Fruit fly (Drosophila melanogaster) whole organism, embryonic: Measurements from ENCODE around the gene Set2.

ENCODE experiments used
- Ada2b ChIP-seq: fragments of 200-800 bp; sonication (Bioruptor generic); IDR thresholded peaks from 2 replicates; pipeline ENCODE4 v1.3.6; 2022; ENCODE audit warnings: missing biosample characterization, missing genetic modification characterization
- Antp ChIP-seq: fragments of 200-800 bp; sonication (Bioruptor generic); optimal IDR thresholded peaks from 3 replicates; lab custom pipeline; 2016; ENCODE audit warnings: missing biosample characterization, missing genetic modification characterization
- Asciz ChIP-seq: fragments of 200-800 bp; sonication (Bioruptor generic); optimal IDR thresholded peaks from 2 replicates; lab custom pipeline; 2017; ENCODE audit warnings: missing biosample characterization, mild to moderate bottlenecking, missing genetic modification characterization, missing genetic modification reagents
- BtbVII ChIP-seq: fragments of 200-800 bp; sonication (Bioruptor generic); optimal IDR thresholded peaks from 3 replicates; lab custom pipeline; 2017; ENCODE audit warnings: missing biosample characterization, mild to moderate bottlenecking, missing genetic modification characterization
- C15 ChIP-seq: fragments of 200-800 bp; sonication (Bioruptor generic); IDR thresholded peaks from 3 replicates; pipeline ENCODE4 v1.3.6; 2022; ENCODE audit warnings: missing biosample characterization, missing genetic modification characterization
- CG10274 ChIP-seq: fragments of 200-800 bp; sonication (Bioruptor generic); optimal IDR thresholded peaks from 3 replicates; lab custom pipeline; 2017; ENCODE audit warnings: missing biosample characterization, mild to moderate bottlenecking, missing genetic modification characterization
- CG10543 ChIP-seq: fragments of 200-800 bp; sonication (Bioruptor generic); optimal IDR thresholded peaks from 3 replicates; lab custom pipeline; 2017; ENCODE audit warnings: missing biosample characterization, mild to moderate bottlenecking, missing genetic modification characterization, moderate library complexity
- CG12391 ChIP-seq: fragments of 200-800 bp; sonication (Bioruptor generic); optimal IDR thresholded peaks from 3 replicates; lab custom pipeline; 2018; ENCODE audit warnings: missing biosample characterization, mild to moderate bottlenecking, missing genetic modification characterization, moderate library complexity
- CG14667 ChIP-seq: fragments of 200-800 bp; sonication (Bioruptor generic); IDR thresholded peaks from 2 replicates; pipeline ENCODE4 v1.3.6; 2022; ENCODE audit warnings: missing biosample characterization, missing genetic modification characterization
- CG15011 ChIP-seq: fragments of 200-800 bp; sonication (Bioruptor generic); optimal IDR thresholded peaks from 3 replicates; lab custom pipeline; 2018; ENCODE audit warnings: missing biosample characterization, mild to moderate bottlenecking, missing genetic modification characterization
- CG1832 ChIP-seq: fragments of 200-800 bp; sonication (Bioruptor generic); optimal IDR thresholded peaks from 2 replicates; lab custom pipeline; 2017; ENCODE audit warnings: missing biosample characterization, mild to moderate bottlenecking, missing genetic modification characterization, inconsistent platforms
- CG18599 ChIP-seq: fragments of 200-800 bp; sonication (Bioruptor generic); optimal IDR thresholded peaks from 3 replicates; lab custom pipeline; 2017; ENCODE audit warnings: missing biosample characterization, missing genetic modification characterization, mild to moderate bottlenecking, moderate library complexity, missing genetic modification reagents
- CG18764 ChIP-seq: fragments of 200-800 bp; sonication (Bioruptor generic); optimal IDR thresholded peaks from 3 replicates; lab custom pipeline; 2016; ENCODE audit warnings: missing biosample characterization, missing genetic modification characterization
- CG31224 ChIP-seq: fragments of 200-800 bp; sonication (Bioruptor generic); IDR thresholded peaks from 2 replicates; pipeline ENCODE4 v1.3.6; 2022; ENCODE audit warnings: missing biosample characterization, missing genetic modification characterization
- CG3281 ChIP-seq: fragments of 200-800 bp; sonication (Bioruptor generic); optimal IDR thresholded peaks from 3 replicates; lab custom pipeline; 2017; ENCODE audit warnings: missing biosample characterization, mild to moderate bottlenecking, missing genetic modification characterization
- CG42726 ChIP-seq: fragments of 200-800 bp; sonication (Bioruptor generic); IDR thresholded peaks from 2 replicates; pipeline ENCODE4 v1.3.6; 2022; ENCODE audit warnings: missing biosample characterization, missing genetic modification characterization; ENCODE audit not compliant: partially characterized antibody
- CG5180 ChIP-seq: fragments of 200-800 bp; sonication (Bioruptor generic); optimal IDR thresholded peaks from 3 replicates; lab custom pipeline; 2017; ENCODE audit warnings: missing biosample characterization, missing genetic modification characterization, mild to moderate bottlenecking, moderate library complexity, missing genetic modification reagents
- CG6654 ChIP-seq: fragments of 200-800 bp; sonication (Bioruptor generic); optimal IDR thresholded peaks from 2 replicates; lab custom pipeline; 2017; ENCODE audit warnings: missing biosample characterization, mild to moderate bottlenecking, missing genetic modification characterization
- CG8478 ChIP-seq: fragments of >200 bp; optimal IDR thresholded peaks from 2 replicates; lab custom pipeline; 2018
- CG9727 ChIP-seq: fragments of 200-800 bp; sonication (Bioruptor generic); optimal IDR thresholded peaks from 3 replicates; lab custom pipeline; 2017; ENCODE audit warnings: missing biosample characterization, mild to moderate bottlenecking, missing genetic modification characterization
- CG9817 ChIP-seq: fragments of 200-800 bp; sonication (Bioruptor generic); optimal IDR thresholded peaks from 2 replicates; lab custom pipeline; 2018; ENCODE audit warnings: missing biosample characterization, mild to moderate bottlenecking, missing genetic modification characterization, moderate library complexity
- Dfd ChIP-seq, 2 experiments: fragments of >200 bp; optimal IDR thresholded peaks; 2 replicates each; lab custom pipeline; 2017; ENCODE audit warnings: missing biosample characterization in 2 of 2, missing genetic modification characterization in 2 of 2
- Dip3 ChIP-seq: fragments of 200-800 bp; sonication (Bioruptor generic); optimal IDR thresholded peaks from 3 replicates; lab custom pipeline; 2016; ENCODE audit warnings: missing biosample characterization, missing genetic modification characterization
- Fer2 ChIP-seq: fragments of 200-800 bp; sonication (Bioruptor generic); optimal IDR thresholded peaks from 2 replicates; lab custom pipeline; 2018; ENCODE audit warnings: missing biosample characterization, mild to moderate bottlenecking, missing genetic modification characterization, moderate library complexity
- GATAe ChIP-seq: fragments of 200-800 bp; sonication (Bioruptor generic); conservative IDR thresholded peaks from 2 replicates; pipeline ENCODE4 v1.3.6; 2022; ENCODE audit warnings: missing biosample characterization, missing genetic modification characterization
- H15 ChIP-seq: fragments of 200-800 bp; sonication (Bioruptor generic); IDR thresholded peaks from 3 replicates; pipeline ENCODE4 v1.3.6; 2022; ENCODE audit warnings: missing biosample characterization, missing genetic modification characterization
- HLH54F ChIP-seq: fragments of 200-800 bp; sonication (Bioruptor generic); optimal IDR thresholded peaks from 3 replicates; lab custom pipeline; 2016; ENCODE audit warnings: missing biosample characterization, missing genetic modification characterization
- Hr51 ChIP-seq, 2 experiments: fragments of 200-800 bp; sonication (Bioruptor generic); optimal IDR thresholded peaks; 2 replicates in 1 of 2; 3 replicates in 1 of 2; lab custom pipeline; 2016 to 2018; ENCODE audit warnings: missing biosample characterization in 2 of 2, missing genetic modification characterization in 2 of 2, mild to moderate bottlenecking in 1 of 2, moderate library complexity in 1 of 2
- Hsf ChIP-seq: fragments of 200-800 bp; sonication (Bioruptor generic); optimal IDR thresholded peaks from 3 replicates; lab custom pipeline; 2016; ENCODE audit warnings: missing biosample characterization, missing genetic modification characterization
- Lpt ChIP-seq: fragments of >200 bp; optimal IDR thresholded peaks from 2 replicates; lab custom pipeline; 2018; ENCODE audit warnings: missing biosample characterization, missing genetic modification characterization
- Nf-YA ChIP-seq: fragments of 200-800 bp; sonication (Bioruptor generic); IDR thresholded peaks from 2 replicates; pipeline ENCODE4 v1.3.6; 2022; ENCODE audit warnings: missing biosample characterization, missing genetic modification characterization
- PHDP ChIP-seq: fragments of 200-800 bp; sonication (Bioruptor generic); optimal IDR thresholded peaks from 3 replicates; lab custom pipeline; 2018; ENCODE audit warnings: missing biosample characterization, mild to moderate bottlenecking, missing genetic modification characterization, moderate library complexity
- Sox100B ChIP-seq: fragments of 200-800 bp; sonication (Bioruptor generic); optimal IDR thresholded peaks from 3 replicates; lab custom pipeline; 2018; ENCODE audit warnings: missing biosample characterization, mild to moderate bottlenecking, missing genetic modification characterization
- Sox102F ChIP-seq: fragments of 200-800 bp; sonication (Bioruptor generic); optimal IDR thresholded peaks from 2 replicates; lab custom pipeline; 2018; ENCODE audit warnings: missing biosample characterization, mild to moderate bottlenecking, missing genetic modification characterization, moderate library complexity
- Sry-β ChIP-seq: fragments of 200-800 bp; sonication (Bioruptor generic); optimal IDR thresholded peaks from 2 replicates; lab custom pipeline; 2018; ENCODE audit warnings: missing biosample characterization, mild to moderate bottlenecking, missing genetic modification characterization, moderate library complexity
- Taf1 ChIP-seq: fragments of 200-800 bp; sonication (Bioruptor generic); IDR thresholded peaks from 2 replicates; pipeline ENCODE4 v1.3.6; 2022; ENCODE audit warnings: missing biosample characterization, missing genetic modification characterization
- Usf ChIP-seq: fragments of 200-800 bp; sonication (Bioruptor generic); optimal IDR thresholded peaks from 2 replicates; lab custom pipeline; 2017; ENCODE audit warnings: missing genotype, missing biosample characterization, missing genetic modification characterization
- dysf ChIP-seq: fragments of 200-800 bp; sonication (Bioruptor generic); IDR thresholded peaks from 3 replicates; pipeline ENCODE4 v1.3.6; 2022; ENCODE audit warnings: missing biosample characterization, missing genetic modification characterization
- fd102C ChIP-seq: fragments of 200-800 bp; sonication (Bioruptor generic); optimal IDR thresholded peaks from 2 replicates; lab custom pipeline; 2018; ENCODE audit warnings: missing biosample characterization, mild to moderate bottlenecking, missing genetic modification characterization, moderate library complexity
- fu2 ChIP-seq: fragments of 200-800 bp; sonication (Bioruptor generic); optimal IDR thresholded peaks from 2 replicates; lab custom pipeline; 2016; ENCODE audit warnings: missing biosample characterization, missing genetic modification characterization
- h ChIP-seq: fragments of >200 bp; optimal IDR thresholded peaks from 2 replicates; lab custom pipeline; 2017
- inv ChIP-seq: fragments of 200-800 bp; sonication (Bioruptor generic); IDR thresholded peaks from 2 replicates; pipeline ENCODE4 v1.3.6; 2022; ENCODE audit warnings: missing biosample characterization, missing genetic modification characterization; ENCODE audit not compliant: partially characterized antibody
- lab ChIP-seq: fragments of 200-800 bp; sonication (Bioruptor generic); optimal IDR thresholded peaks from 3 replicates; lab custom pipeline; 2017; ENCODE audit warnings: missing biosample characterization, missing genetic modification characterization, mild to moderate bottlenecking, moderate library complexity, missing genetic modification reagents
- lola ChIP-seq, 3 experiments: fragments of >200 bp in 2 of 3; fragments of 200-800 bp in 1 of 3; sonication (Bioruptor generic) in 1 of 3; optimal IDR thresholded peaks; 2 replicates each; lab custom pipeline; 2017 to 2019; ENCODE audit warnings: missing biosample characterization in 3 of 3, missing genetic modification characterization in 3 of 3, mild to moderate bottlenecking in 1 of 3, moderate library complexity in 1 of 3
- mld ChIP-seq: fragments of 200-800 bp; sonication (Bioruptor generic); IDR thresholded peaks from 3 replicates; pipeline ENCODE4 v1.3.6; 2022; ENCODE audit warnings: missing biosample characterization, missing genetic modification characterization; ENCODE audit not compliant: partially characterized antibody
- pum ChIP-seq: fragments of 200-800 bp; sonication (Bioruptor generic); optimal IDR thresholded peaks from 2 replicates; lab custom pipeline; 2016; ENCODE audit warnings: missing biosample characterization, missing genetic modification characterization
- row ChIP-seq: fragments of 200-800 bp; sonication (Bioruptor generic); IDR thresholded peaks from 3 replicates; pipeline ENCODE4 v1.3.6; 2022; ENCODE audit warnings: missing biosample characterization, missing genetic modification characterization
- sim ChIP-seq: fragments of 200-800 bp; sonication (Bioruptor generic); IDR thresholded peaks from 2 replicates; pipeline ENCODE4 v1.3.6; 2022; ENCODE audit warnings: missing biosample characterization, missing genetic modification characterization
- trem ChIP-seq: fragments of 200-800 bp; optimal IDR thresholded peaks from 3 replicates; lab custom pipeline; 2019; ENCODE audit warnings: missing biosample characterization, mild to moderate bottlenecking, missing genetic modification characterization, moderate library complexity
- tx ChIP-seq: fragments of 200-800 bp; sonication (Bioruptor generic); optimal IDR thresholded peaks from 2 replicates; lab custom pipeline; 2016; ENCODE audit warnings: missing biosample characterization, missing genetic modification characterization
- vvl ChIP-seq: fragments of 200-800 bp; sonication (Bioruptor generic); IDR thresholded peaks from 2 replicates; pipeline ENCODE4 v1.3.6; 2022; ENCODE audit warnings: missing biosample characterization, missing genetic modification characterization
- zfh1 ChIP-seq: fragments of 200-800 bp; sonication (Bioruptor generic); IDR thresholded peaks from 3 replicates; pipeline ENCODE4 v1.3.6; 2022; ENCODE audit warnings: missing biosample characterization, missing genetic modification characterization

The Set2 gene

dm6 chrX:13434065-13434464 is 21.0 kb downstream of the Set2 start (continued):
- TF ChIP-seq Sry-β (GFP tag; lab: Kevin White, UChicago) = no peak
- no peak for TF ChIP-seq BtbVII (GFP tag; lab: Kevin White, UChicago)
- TF ChIP-seq CG9727 (GFP tag; lab: Kevin White, UChicago) = peak; percentile 15
- no peak for TF ChIP-seq CG15011 (GFP tag; lab: Kevin White, UChicago)
- TF ChIP-seq Antp (GFP tag; lab: Kevin White, UChicago) = peak; percentile 30
- TF ChIP-seq CG9817 (tag; lab: Kevin White, UChicago) = peak; percentile 28
- peak; percentile 46 for TF ChIP-seq row (GFP tag; lab: Robert Waterston, UW)
- TF ChIP-seq CG10274 (GFP tag; lab: Kevin White, UChicago) = no peak
- no peak for TF ChIP-seq vvl
- TF ChIP-seq C15 (GFP tag; lab: Robert Waterston, UW) = no peak
- TF ChIP-seq CG18764 (GFP tag; lab: Kevin White, UChicago) = no peak
- no peak for TF ChIP-seq Lpt
- no peak for TF ChIP-seq Fer2 (tag; lab: Kevin White, UChicago)
- no peak for TF ChIP-seq Asciz (GFP tag; lab: Kevin White, UChicago)
- no peak for TF ChIP-seq CG14667
- no peak for TF ChIP-seq Ada2b (GFP tag; lab: Robert Waterston, UW)
- TF ChIP-seq CG18599 = peak; percentile 63
- no peak for TF ChIP-seq CG42726 (GFP tag; lab: Robert Waterston, UW)
- TF ChIP-seq Sox100B (GFP tag; lab: Kevin White, UChicago) = no peak
- no peak for TF ChIP-seq sim (GFP tag; lab: Robert Waterston, UW)
- TF ChIP-seq pum (GFP tag; lab: Kevin White, UChicago) = no peak
- TF ChIP-seq Usf (GFP tag; lab: Kevin White, UChicago) = no peak
- no peak for TF ChIP-seq Nf-YA (GFP tag; lab: Robert Waterston, UW)
- TF ChIP-seq CG10543 (GFP tag; lab: Kevin White, UChicago) = no peak
- peak; percentile 26 for TF ChIP-seq Sox102F (GFP tag; lab: Kevin White, UChicago)
- no peak for TF ChIP-seq tx (GFP tag; lab: Kevin White, UChicago)
- TF ChIP-seq Hsf (GFP tag; lab: Kevin White, UChicago) = peak; percentile 4
- TF ChIP-seq fd102C (GFP tag; lab: Kevin White, UChicago) = no peak
- TF ChIP-seq Dip3 (GFP tag; lab: Kevin White, UChicago) = no peak
- no peak for TF ChIP-seq HLH54F (GFP tag; lab: Kevin White, UChicago)
- TF ChIP-seq CG1832 = no peak
- TF ChIP-seq Dfd (GFP tag; optimal IDR thresholded peaks at IDR 0.05; lab: Kevin White, UChicago) = no peak
- 0 out of 3 replicates have a peak, but pooled peaks have one; percentile 34 for TF ChIP-seq dysf
- TF ChIP-seq h (lab: Kevin White, UChicago) = no peak
- no peak for TF ChIP-seq Taf1 (GFP tag; lab: Robert Waterston, UW)
- TF ChIP-seq trem (tag; lab: Kevin White, UChicago) = no peak
- TF ChIP-seq PHDP = no peak
- TF ChIP-seq mld (GFP tag; lab: Robert Waterston, UW) = no peak
- no peak for TF ChIP-seq CG12391 (tag; lab: Kevin White, UChicago)
- TF ChIP-seq GATAe (GFP tag; lab: Robert Waterston, UW) = no peak
- peak in 1 of 2 experiments; percentile 10 for TF ChIP-seq Hr51 (GFP tag; optimal IDR thresholded peaks at IDR 0.05; lab: Kevin White, UChicago)
- TF ChIP-seq CG31224 (GFP tag; lab: Robert Waterston, UW) = 0 out of 2 replicates have a peak, but pooled peaks have one; percentile 26
- no peak for TF ChIP-seq CG3281 (GFP tag; lab: Kevin White, UChicago)
- no peak for TF ChIP-seq fu2
- no peak for TF ChIP-seq lola (GFP tag; optimal IDR thresholded peaks at IDR 0.05; lab: Kevin White, UChicago)
- no peak for TF ChIP-seq zfh1 (GFP tag; lab: Robert Waterston, UW)
- TF ChIP-seq CG6654 (GFP tag; lab: Kevin White, UChicago) = no peak
- TF ChIP-seq CG5180 (GFP tag; lab: Kevin White, UChicago) = no peak
- no peak for TF ChIP-seq CG8478 (lab: Kevin White, UChicago)
- TF ChIP-seq inv = no peak
- TF ChIP-seq H15 = peak; percentile 27; the same call in 1 of the 3 replicates
- TF ChIP-seq lab (GFP tag; lab: Kevin White, UChicago) = peak; percentile 58
